Fruit fly (Drosophila melanogaster) whole organism, prepupa: ENCODE measurements around the gene Tailor.

Experiments used
- CG11762 ChIP-seq: fragments of 200-800 bp; sonication (Bioruptor generic); optimal IDR thresholded peaks from 3 replicates; lab custom pipeline; 2016; ENCODE audit warnings: missing biosample characterization, missing genetic modification characterization; ENCODE audit not compliant: insufficient read depth
- CG11902 ChIP-seq: fragments of 200-800 bp; sonication (Bioruptor generic); optimal IDR thresholded peaks from 3 replicates; lab custom pipeline; 2016; ENCODE audit warnings: missing biosample characterization, missing genetic modification characterization
- CG3919 ChIP-seq: fragments of 200-800 bp; sonication (Bioruptor generic); optimal IDR thresholded peaks from 3 replicates; lab custom pipeline; 2016; ENCODE audit warnings: missing biosample characterization, missing genetic modification characterization
- CG4318 ChIP-seq: fragments of 200-800 bp; sonication (Bioruptor generic); optimal IDR thresholded peaks from 3 replicates; lab custom pipeline; 2017; ENCODE audit warnings: missing biosample characterization, mild to moderate bottlenecking, missing genetic modification characterization
- CG6163 ChIP-seq: fragments of 200-800 bp; sonication (Bioruptor generic); IDR thresholded peaks from 3 replicates; pipeline ENCODE4 v1.3.6; 2022; ENCODE audit warnings: missing biosample characterization, missing genetic modification characterization
- CG6808 ChIP-seq: fragments of 200-800 bp; sonication (Bioruptor generic); optimal IDR thresholded peaks from 3 replicates; lab custom pipeline; 2017; ENCODE audit warnings: missing biosample characterization, missing genetic modification characterization, mild to moderate bottlenecking, moderate library complexity, missing genetic modification reagents
- CG8119 ChIP-seq: fragments of 200-800 bp; sonication (Bioruptor generic); IDR thresholded peaks from 3 replicates; pipeline ENCODE4 v1.3.6; 2022; ENCODE audit warnings: missing biosample characterization, missing genetic modification characterization
- CG8632 ChIP-seq: fragments of 200-800 bp; sonication (Bioruptor generic); optimal IDR thresholded peaks from 3 replicates; lab custom pipeline; 2016; ENCODE audit warnings: missing biosample characterization, missing genetic modification characterization
- Gug ChIP-seq: fragments of 200-800 bp; sonication (Bioruptor generic); IDR thresholded peaks from 2 replicates; pipeline ENCODE4 v1.3.6; 2022; ENCODE audit warnings: missing biosample characterization, missing genetic modification characterization
- dac ChIP-seq: fragments of 200-800 bp; sonication (Bioruptor generic); optimal IDR thresholded peaks from 2 replicates; lab custom pipeline; 2017; ENCODE audit warnings: missing biosample characterization, mild to moderate bottlenecking, missing genetic modification characterization
- lz ChIP-seq: fragments of 200-800 bp; sonication (Bioruptor generic); optimal IDR thresholded peaks from 3 replicates; lab custom pipeline; 2016; ENCODE audit warnings: missing biosample characterization, missing genetic modification characterization
- spab ChIP-seq: fragments of 200-800 bp; sonication (Bioruptor generic); optimal IDR thresholded peaks from 2 replicates; lab custom pipeline; 2017; ENCODE audit warnings: missing biosample characterization, mild to moderate bottlenecking, missing genetic modification characterization, missing genetic modification reagents

Gene Tailor

DNA sequence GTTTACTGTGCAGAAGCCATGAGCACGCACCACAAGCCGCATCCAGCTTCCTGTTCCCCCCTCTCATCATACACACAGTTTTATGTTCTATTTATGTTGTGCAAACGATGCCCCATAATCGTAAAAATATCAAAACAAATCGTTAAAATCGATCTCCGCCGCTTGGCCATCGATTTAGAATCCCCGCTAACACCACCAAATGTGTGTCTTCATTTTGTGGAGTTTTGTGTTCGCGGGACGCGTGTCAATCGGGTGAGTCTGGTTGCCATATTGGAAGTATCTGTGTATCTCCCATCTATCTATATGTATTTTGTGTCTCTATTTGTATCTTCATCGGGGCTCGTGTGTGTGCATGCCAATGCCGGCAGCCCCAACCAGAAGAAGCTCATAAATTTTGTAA, 51.4 kb downstream of the Tailor start:
- TF ChIP-seq CG6808 (GFP tag; lab: Kevin White, UChicago) (no peak), CG11902 (GFP tag; lab: Kevin White, UChicago) (no peak), lz (no peak)
- TF ChIP-seq, all 60 proteins: peak for 0

DNA sequence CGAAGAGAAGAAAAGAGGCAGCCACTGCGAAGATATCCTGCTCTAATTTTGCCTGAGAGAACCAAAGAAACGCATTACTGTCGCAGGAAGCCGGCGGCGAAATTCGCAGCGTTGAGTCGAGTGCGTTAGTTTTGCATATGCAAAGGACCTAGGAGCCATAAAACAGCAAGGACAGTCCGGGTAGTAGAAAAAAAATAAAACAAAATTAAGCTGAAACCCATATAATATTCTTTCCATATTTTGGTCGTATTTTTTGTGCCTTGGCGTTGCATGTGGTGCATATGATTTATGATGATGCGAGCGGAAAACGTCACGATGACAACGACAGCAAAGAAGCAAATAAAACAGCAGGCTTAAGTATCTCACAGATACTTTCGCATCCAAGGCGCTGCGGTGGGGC, 52.2 kb downstream of the Tailor start:
- TF ChIP-seq CG6163 (GFP tag; lab: Robert Waterston, UW) (no peak), dac (GFP tag; lab: Kevin White, UChicago) (no peak), CG8632 (GFP tag; lab: Kevin White, UChicago) (no peak), CG11762 (GFP tag; lab: Kevin White, UChicago) (no peak), CG4318 (GFP tag; lab: Kevin White, UChicago) (no peak), CG3919 (GFP tag; lab: Kevin White, UChicago) (no peak), Gug (GFP tag; lab: Robert Waterston, UW) (no peak), CG8119 (GFP tag; lab: Robert Waterston, UW) (no peak), lz (no peak), spab (GFP tag; lab: Kevin White, UChicago) (no peak)
- TF ChIP-seq, all 60 proteins: peak for 0
